Fruit fly (Drosophila melanogaster): ENCODE results near the gene CG3552.

Gene CG3552

DNA sequence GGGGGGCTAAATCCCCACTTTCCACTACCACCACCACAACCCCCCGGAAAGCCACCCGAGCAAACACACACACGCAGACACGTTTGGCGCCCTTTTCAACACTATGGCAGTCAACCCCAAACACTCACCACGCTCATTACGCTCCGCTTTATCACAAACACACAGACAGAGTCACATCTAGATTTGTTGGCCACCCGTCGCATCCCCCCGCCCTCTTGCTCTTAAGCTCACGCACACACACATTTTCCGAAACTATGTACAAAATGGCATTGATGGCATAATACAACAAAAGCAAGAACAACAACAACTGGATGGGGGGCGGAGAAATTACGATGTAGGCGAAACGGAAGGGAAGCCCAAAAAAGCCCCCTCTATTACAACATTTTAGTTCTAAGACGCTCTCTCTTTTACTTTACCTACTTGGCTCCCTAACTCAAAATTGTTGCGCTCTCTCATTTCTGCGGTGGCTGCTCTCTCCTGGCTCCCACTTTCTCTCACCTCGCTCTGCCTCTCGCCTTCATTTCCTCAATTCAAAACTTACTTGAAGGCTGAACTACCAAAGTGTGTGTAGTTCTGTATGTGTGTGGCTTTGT, 9.6 kb downstream of the CG3552 start (continued):
- TF ChIP-seq CG6254 (GFP tag; optimal IDR thresholded peaks at IDR 0.05) (no peak), CG2678 (tag; optimal IDR thresholded peaks at IDR 0.05) (no peak), bbx (GFP tag; IDR thresholded peaks at IDR 0.05; ENCODE audit: partially characterized antibody) (peak; percentile 31; the same call in 1 of the 2 replicates), stwl (tag; optimal IDR thresholded peaks at IDR 0.05) (no peak), MTF-1 (GFP tag; optimal IDR thresholded peaks at IDR 0.05; ENCODE audit: borderline replicate concordance) (peak; percentile 10), row (GFP tag; IDR thresholded peaks at IDR 0.05) (peak; percentile 13; the same call in 1 of the 3 replicates), Bdp1 (GFP tag; optimal IDR thresholded peaks at IDR 0.05) (no peak), gro (GFP tag; optimal IDR thresholded peaks at IDR 0.05) (no peak), lmd (GFP tag; IDR thresholded peaks at IDR 0.05) (peak; percentile 34), CG8281 (tag; optimal IDR thresholded peaks at IDR 0.05) (peak; percentile 60), CG12744 (GFP tag; optimal IDR thresholded peaks at IDR 0.05) (no peak), lab (GFP tag; optimal IDR thresholded peaks at IDR 0.05) (peak; percentile 9), CG10959 (GFP tag; IDR thresholded peaks at IDR 0.05) (no peak), wor (GFP tag; IDR thresholded peaks at IDR 0.05) (no peak), CG8765 (GFP tag; IDR thresholded peaks at IDR 0.05) (no peak), emc (GFP tag; optimal IDR thresholded peaks at IDR 0.05) (no peak), Jarid2 (GFP tag; optimal IDR thresholded peaks at IDR 0.05) (peak; percentile 13), CG3163 (GFP tag; optimal IDR thresholded peaks at IDR 0.05) (peak; percentile 11), disco-r (GFP tag; optimal IDR thresholded peaks at IDR 0.05) (no peak), Hr78 (GFP tag; optimal IDR thresholded peaks at IDR 0.05) (no peak), CG10462 (GFP tag; optimal IDR thresholded peaks at IDR 0.05) (no peak), mirr (GFP tag; optimal IDR thresholded peaks at IDR 0.05) (peak; percentile 70), btn (GFP tag; optimal IDR thresholded peaks at IDR 0.05) (no peak), cg (GFP tag; optimal IDR thresholded peaks at IDR 0.05) (peak; percentile 88), ssp (GFP tag; IDR thresholded peaks at IDR 0.05) (no peak), Pdp1 (GFP tag; optimal IDR thresholded peaks at IDR 0.05) (peak in 1 of 2 experiments; percentile 88), E2f2 (GFP tag; IDR thresholded peaks at IDR 0.05) (no peak), CoRest (tag; optimal IDR thresholded peaks at IDR 0.05) (no peak), Opbp (GFP tag; IDR thresholded peaks at IDR 0.05; ENCODE audit: partially characterized antibody) (no peak), CG3726 (GFP tag; IDR thresholded peaks at IDR 0.05) (no peak), tna (GFP tag; IDR thresholded peaks at IDR 0.05; ENCODE audit: partially characterized antibody) (0 out of 2 replicates have a peak, but pooled peaks have one; percentile 21), jing (GFP tag; optimal IDR thresholded peaks at IDR 0.05) (no peak), vvl (GFP tag; IDR thresholded peaks at IDR 0.05) (peak; percentile 29; the same call in 1 of the 2 replicates), CG3847 (GFP tag; IDR thresholded peaks at IDR 0.05) (0 out of 2 replicates have a peak, but pooled peaks have one; percentile 17), CG32767 (GFP tag; IDR thresholded peaks at IDR 0.05) (0 out of 2 replicates have a peak, but pooled peaks have one; percentile 28), crc (GFP tag; optimal IDR thresholded peaks at IDR 0.05) (no peak), GATAe (GFP tag; conservative IDR thresholded peaks at IDR 0.05) (no peak), az2 (GFP tag; optimal IDR thresholded peaks at IDR 0.05) (no peak), CG4404 (GFP tag; IDR thresholded peaks at IDR 0.05) (no peak), CG12071 (GFP tag; optimal IDR thresholded peaks at IDR 0.05) (peak; percentile 22), CG7987 (GFP tag; optimal IDR thresholded peaks at IDR 0.05) (no peak), CG8388 (GFP tag; optimal IDR thresholded peaks at IDR 0.05) (no peak), aop (GFP tag; IDR thresholded peaks at IDR 0.05) (no peak), CG2712 (tag; optimal IDR thresholded peaks at IDR 0.05) (no peak), corto (GFP tag; optimal IDR thresholded peaks at IDR 0.05) (no peak), exex (tag; optimal IDR thresholded peaks at IDR 0.05) (peak; percentile 16), org-1 (GFP tag; optimal IDR thresholded peaks at IDR 0.05) (no peak), grn (GFP tag; optimal IDR thresholded peaks at IDR 0.05) (no peak), crp (GFP tag; optimal IDR thresholded peaks at IDR 0.05) (no peak)

All from whole organism, embryonic.